Fruit fly (Drosophila melanogaster): ENCODE data around the gene Lsd-2.

Lsd-2 gene

DNA sequence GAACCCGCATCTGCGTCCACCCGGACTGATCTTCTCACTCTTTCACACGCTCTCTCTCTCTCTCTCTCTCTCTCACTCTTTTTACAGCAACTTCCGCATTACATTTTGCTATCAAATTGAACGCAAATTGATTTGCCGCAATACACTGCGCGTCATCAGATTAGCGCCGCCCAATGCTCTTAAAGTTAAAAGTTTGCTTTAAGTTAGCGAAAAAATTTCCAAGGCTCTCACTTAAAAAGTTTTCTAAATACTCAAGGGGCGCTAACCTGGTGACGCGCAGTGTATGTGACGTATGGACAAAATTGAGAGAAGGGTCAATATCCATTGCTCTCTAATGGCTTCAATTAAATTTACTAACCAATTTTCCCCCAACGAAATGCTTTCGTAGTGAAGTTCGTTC is 53.8 kb downstream of the Lsd-2 start (continued):
- no peak for TF ChIP-seq amos (GFP tag; IDR thresholded peaks at IDR 0.05; ENCODE audit: partially characterized antibody)
- peak; percentile 88 for TF ChIP-seq pb (GFP tag; optimal IDR thresholded peaks at IDR 0.05)
- peak; percentile 79 for TF ChIP-seq CG31441 (GFP tag; IDR thresholded peaks at IDR 0.05)
- TF ChIP-seq CG4707 (GFP tag; optimal IDR thresholded peaks at IDR 0.05): peak; percentile 68
- TF ChIP-seq Mad (GFP tag; optimal IDR thresholded peaks at IDR 0.05): peak; percentile 80
- peak; percentile 27 for TF ChIP-seq CG7928 (GFP tag; optimal IDR thresholded peaks at IDR 0.05)
- TF ChIP-seq CG8478 (optimal IDR thresholded peaks at IDR 0.05): no peak
- peak; percentile 73 for TF ChIP-seq ham (GFP tag; IDR thresholded peaks at IDR 0.05)
- TF ChIP-seq Camta (GFP tag; optimal IDR thresholded peaks at IDR 0.05): peak; percentile 88
- TF ChIP-seq CG5953 (GFP tag; IDR thresholded peaks at IDR 0.05): peak; percentile 67
- TF ChIP-seq dpn (GFP tag; optimal IDR thresholded peaks at IDR 0.05): peak; percentile 90
- no peak for TF ChIP-seq stwl (tag; optimal IDR thresholded peaks at IDR 0.05)
- TF ChIP-seq CG12155 (GFP tag; optimal IDR thresholded peaks at IDR 0.05): peak; percentile 71
- TF ChIP-seq D (optimal IDR thresholded peaks at IDR 0.05): no peak
- TF ChIP-seq D (GFP tag; optimal IDR thresholded peaks at IDR 0.05): peak; percentile 80
- TF ChIP-seq Neu2 (GFP tag; optimal IDR thresholded peaks at IDR 0.05; ENCODE audit: borderline replicate concordance): no peak
- peak; percentile 82 for TF ChIP-seq CG8388 (GFP tag; optimal IDR thresholded peaks at IDR 0.05)
- TF ChIP-seq MTF-1 (GFP tag; optimal IDR thresholded peaks at IDR 0.05; ENCODE audit: borderline replicate concordance): peak; percentile 77
- TF ChIP-seq CG14014 (GFP tag; IDR thresholded peaks at IDR 0.05): peak; percentile 80
- no peak for TF ChIP-seq Lpt (GFP tag; optimal IDR thresholded peaks at IDR 0.05)
- TF ChIP-seq Tbp (GFP tag; optimal IDR thresholded peaks at IDR 0.05): no peak
- TF ChIP-seq CG3847 (GFP tag; IDR thresholded peaks at IDR 0.05): peak; percentile 84
- TF ChIP-seq CG9437 (GFP tag; optimal IDR thresholded peaks at IDR 0.05): peak; percentile 68
- TF ChIP-seq GATAe (GFP tag; conservative IDR thresholded peaks at IDR 0.05): peak; percentile 56
- no peak for TF ChIP-seq br (optimal IDR thresholded peaks at IDR 0.05)
- peak; percentile 90 for TF ChIP-seq her (GFP tag; optimal IDR thresholded peaks at IDR 0.05)
- peak; percentile 70 for TF ChIP-seq CG18476 (GFP tag; optimal IDR thresholded peaks at IDR 0.05)
- peak; percentile 83 for TF ChIP-seq ind (GFP tag; optimal IDR thresholded peaks at IDR 0.05)
- peak; percentile 86 for TF ChIP-seq CG7786 (GFP tag; optimal IDR thresholded peaks at IDR 0.05)
- no peak for TF ChIP-seq Opbp (GFP tag; IDR thresholded peaks at IDR 0.05; ENCODE audit: partially characterized antibody)
- TF ChIP-seq z (GFP tag; IDR thresholded peaks at IDR 0.05): no peak
- TF ChIP-seq CG16815 (GFP tag; optimal IDR thresholded peaks at IDR 0.05): peak; percentile 71
- TF ChIP-seq ac (GFP tag; optimal IDR thresholded peaks at IDR 0.05): peak; percentile 56
- TF ChIP-seq dmrt11E (tag; optimal IDR thresholded peaks at IDR 0.05): peak; percentile 79
- peak; percentile 74 for TF ChIP-seq CG6689 (GFP tag; IDR thresholded peaks at IDR 0.05)
- 0 out of 2 replicates have a peak, but pooled peaks have one; percentile 33 for TF ChIP-seq CG16779 (GFP tag; IDR thresholded peaks at IDR 0.05)
- TF ChIP-seq nom (GFP tag; optimal IDR thresholded peaks at IDR 0.05): no peak
- TF ChIP-seq HmgZ (tag; optimal IDR thresholded peaks at IDR 0.05): peak; percentile 74
- TF ChIP-seq Asciz (GFP tag; optimal IDR thresholded peaks at IDR 0.05): peak; percentile 86
- TF ChIP-seq cg (GFP tag; optimal IDR thresholded peaks at IDR 0.05): no peak
- TF ChIP-seq CG11093 (GFP tag; IDR thresholded peaks at IDR 0.05): peak; percentile 56; the same call in 2 of the 3 replicates
- TF ChIP-seq CG2712 (tag; optimal IDR thresholded peaks at IDR 0.05): peak; percentile 90
- peak; percentile 61 for TF ChIP-seq HmgD (GFP tag; optimal IDR thresholded peaks at IDR 0.05)
- peak; percentile 84 for TF ChIP-seq CG8944 (GFP tag; optimal IDR thresholded peaks at IDR 0.05)
- TF ChIP-seq Atf-2 (GFP tag; optimal IDR thresholded peaks at IDR 0.05): peak; percentile 86
- TF ChIP-seq CG12071 (GFP tag; optimal IDR thresholded peaks at IDR 0.05): peak; percentile 86
- TF ChIP-seq HLH3B (GFP tag; IDR thresholded peaks at IDR 0.05): peak; percentile 86
- peak; percentile 77 for TF ChIP-seq CG10959 (GFP tag; IDR thresholded peaks at IDR 0.05)
- TF ChIP-seq ttk (GFP tag; IDR thresholded peaks at IDR 0.05): peak; percentile 76
- TF ChIP-seq CG15269 (tag; optimal IDR thresholded peaks at IDR 0.05): peak; percentile 91
- TF ChIP-seq sqz (GFP tag; optimal IDR thresholded peaks at IDR 0.05): peak; percentile 65
- no peak for TF ChIP-seq gfzf (GFP tag; optimal IDR thresholded peaks at IDR 0.05)
